Worm (Caenorhabditis elegans) whole organism, L1 larva: ENCODE data around the gene srbc-38.

ENCODE experiments used
- efl-1 ChIP-seq, 4 experiments: fragments of 150-350 bp; optimal IDR thresholded peaks in 3 of 4; peaks in 1 of 4; 1 replicate in 1 of 4; 2 replicates in 3 of 4; lab custom pipeline; 2014; ENCODE audit warnings: missing biosample characterization in 2 of 4, missing genetic modification characterization in 2 of 4, missing genetic modification reagents in 2 of 4
- egl-27 ChIP-seq, 2 experiments: fragments of 150-350 bp in 1 of 2; sonication (generic microtip); optimal IDR thresholded peaks; 3 replicates each; lab custom pipeline; 2017 to 2018; ENCODE audit warnings: missing biosample characterization in 2 of 2, missing genetic modification characterization in 2 of 2, missing genetic modification reagents in 2 of 2
- fos-1 ChIP-seq: fragments of 150-350 bp; optimal IDR thresholded peaks from 2 replicates; lab custom pipeline; 2014; ENCODE audit warnings: missing biosample characterization, missing genetic modification characterization
- grh-1 ChIP-seq: fragments of 200-800 bp; sonication (Bioruptor generic); IDR thresholded peaks from 2 replicates; pipeline ENCODE4 v1.3.6; 2022; ENCODE audit warnings: missing genetic modification reagents, missing genetic modification characterization, missing compliant biosample characterization
- hpl-2 ChIP-seq: fragments of 150-350 bp; optimal IDR thresholded peaks from 2 replicates; lab custom pipeline; 2014; ENCODE audit warnings: missing biosample characterization, missing genetic modification reagents, missing genetic modification characterization
- lin-14 ChIP-seq: fragments of 200-800 bp; sonication (Bioruptor generic); optimal IDR thresholded peaks from 2 replicates; lab custom pipeline; 2018; ENCODE audit warnings: mild to moderate bottlenecking, missing genetic modification characterization, moderate library complexity, missing compliant biosample characterization
- mep-1 ChIP-seq: fragments of 150-350 bp; optimal IDR thresholded peaks from 2 replicates; lab custom pipeline; 2014; ENCODE audit warnings: missing biosample characterization, missing genetic modification characterization
- nhr-71 ChIP-seq: sonication (generic microtip); optimal IDR thresholded peaks from 2 replicates; lab custom pipeline; 2016; ENCODE audit warnings: mild to moderate bottlenecking, missing genetic modification characterization, moderate library complexity, missing compliant biosample characterization
- nhr-76 ChIP-seq: sonication (generic microtip); optimal IDR thresholded peaks from 2 replicates; lab custom pipeline; 2017; ENCODE audit warnings: missing biosample characterization, missing genetic modification characterization
- nhr-77 ChIP-seq: fragments of 150-350 bp; optimal IDR thresholded peaks from 2 replicates; lab custom pipeline; 2014; ENCODE audit warnings: missing biosample characterization, missing genetic modification characterization
- sup-37 ChIP-seq: fragments of 200-800 bp; sonication (Bioruptor generic); optimal IDR thresholded peaks from 2 replicates; lab custom pipeline; 2018; ENCODE audit warnings: mild to moderate bottlenecking, missing genetic modification characterization, missing compliant biosample characterization
- tlp-1 ChIP-seq: fragments of 150-350 bp; optimal IDR thresholded peaks from 2 replicates; lab custom pipeline; 2014; ENCODE audit warnings: missing biosample characterization, missing genetic modification characterization
- unc-62 ChIP-seq: fragments of 150-350 bp; optimal IDR thresholded peaks from 2 replicates; lab custom pipeline; 2014; ENCODE audit warnings: missing biosample characterization, missing genetic modification reagents, missing genetic modification characterization

ce11 chrV:756169-756568 lies 49.2 kb downstream of the srbc-38 start, which contains the start of gene str-20:
- TF ChIP-seq nhr-77 (tag; lab: Kevin White, UChicago) (no peak), sup-37 (GFP tag; lab: Kevin White, UChicago) (no peak), mep-1 (tag; lab: Kevin White, UChicago) (no peak), nhr-76 (tag; lab: Kevin White, UChicago) (no peak), grh-1 (no peak), nhr-71 (no peak), lin-14 (GFP tag; lab: Kevin White, UChicago) (no peak), efl-1 (optimal IDR thresholded peaks at IDR 0.05; lab: Kevin White, UChicago) (no peak), efl-1 (GFP tag; optimal IDR thresholded peaks at IDR 0.05 in 1 of 2; lab: Kevin White, UChicago) (no peak), hpl-2 (GFP tag; lab: Kevin White, UChicago) (no peak), egl-27 (tag; optimal IDR thresholded peaks at IDR 0.05; lab: Kevin White, UChicago) (no peak), fos-1 (tag; lab: Kevin White, UChicago) (no peak), unc-62 (no peak), tlp-1 (tag; lab: Kevin White, UChicago) (no peak)
